Fruit fly (Drosophila melanogaster): Measurements from ENCODE around the gene CG3552.

CG3552 gene

dm6 chr3L:9503552-9504317 lies 47.6 kb downstream of the CG3552 start (continued):
- no peak for TF ChIP-seq rib (GFP tag; IDR thresholded peaks at IDR 0.05)
- no peak for TF ChIP-seq ERR (GFP tag; optimal IDR thresholded peaks at IDR 0.05)
- no peak for TF ChIP-seq CG1792 (GFP tag; optimal IDR thresholded peaks at IDR 0.05)
- no peak for TF ChIP-seq Atf6 (GFP tag; IDR thresholded peaks at IDR 0.05)
- no peak for TF ChIP-seq CG4360 (GFP tag; IDR thresholded peaks at IDR 0.05)
- TF ChIP-seq HmgD (GFP tag; optimal IDR thresholded peaks at IDR 0.05): no peak
- TF ChIP-seq dpn (GFP tag; optimal IDR thresholded peaks at IDR 0.05): peak in 1 of 2 experiments; percentile 1
- TF ChIP-seq PHDP (tag; optimal IDR thresholded peaks at IDR 0.05): no peak
- no peak for TF ChIP-seq kay (GFP tag; optimal IDR thresholded peaks at IDR 0.05)
- TF ChIP-seq CG2875 (GFP tag; optimal IDR thresholded peaks at IDR 0.05): no peak
- TF ChIP-seq NC2α (GFP tag; optimal IDR thresholded peaks at IDR 0.05): no peak
- TF ChIP-seq CG9817 (tag; optimal IDR thresholded peaks at IDR 0.05): no peak
- TF ChIP-seq CG12236 (GFP tag; optimal IDR thresholded peaks at IDR 0.05): no peak
- TF ChIP-seq CG17829 (tag; optimal IDR thresholded peaks at IDR 0.05): peak; percentile 10
- TF ChIP-seq Ets97D (GFP tag; optimal IDR thresholded peaks at IDR 0.05): no peak
- no peak for TF ChIP-seq Dad (GFP tag; optimal IDR thresholded peaks at IDR 0.05)
- TF ChIP-seq h (optimal IDR thresholded peaks at IDR 0.05): no peak
- no peak for TF ChIP-seq pzg (GFP tag; optimal IDR thresholded peaks at IDR 0.05)
- TF ChIP-seq CG7928 (GFP tag; optimal IDR thresholded peaks at IDR 0.05): no peak
- no peak for TF ChIP-seq sim (GFP tag; IDR thresholded peaks at IDR 0.05)
- no peak for TF ChIP-seq Dip2 (GFP tag; IDR thresholded peaks at IDR 0.05)
- no peak for TF ChIP-seq Abd-B (GFP tag; optimal IDR thresholded peaks at IDR 0.05)
- TF ChIP-seq CrebB (tag; optimal IDR thresholded peaks at IDR 0.05): no peak
- TF ChIP-seq CG12299 (tag; optimal IDR thresholded peaks at IDR 0.05): no peak
- TF ChIP-seq CG6765 (GFP tag; optimal IDR thresholded peaks at IDR 0.05): no peak
- TF ChIP-seq CG4707 (GFP tag; optimal IDR thresholded peaks at IDR 0.05): no peak
- no peak for TF ChIP-seq CG7372 (GFP tag; IDR thresholded peaks at IDR 0.05)
- no peak for TF ChIP-seq CG11085 (GFP tag; IDR thresholded peaks at IDR 0.05)
- no peak; the same call in 1 of the 2 replicates for TF ChIP-seq Drgx (GFP tag; IDR thresholded peaks at IDR 0.05)
- no peak for TF ChIP-seq CG10147 (GFP tag; optimal IDR thresholded peaks at IDR 0.05)
- no peak for TF ChIP-seq vnd (GFP tag; IDR thresholded peaks at IDR 0.05; ENCODE audit: partially characterized antibody)
- peak; percentile 15 for TF ChIP-seq phol (tag; optimal IDR thresholded peaks at IDR 0.05)
- TF ChIP-seq CG2202 (tag; optimal IDR thresholded peaks at IDR 0.05): no peak
- no peak for TF ChIP-seq CG5180 (GFP tag; optimal IDR thresholded peaks at IDR 0.05)
- no peak for TF ChIP-seq Doc2 (GFP tag; IDR thresholded peaks at IDR 0.05)
- TF ChIP-seq bab2 (GFP tag; optimal IDR thresholded peaks at IDR 0.05): peak; percentile 10
- peak; percentile 98 for TF ChIP-seq sr (GFP tag; IDR thresholded peaks at IDR 0.05)
- no peak for TF ChIP-seq aop (GFP tag; IDR thresholded peaks at IDR 0.05)
- no peak for TF ChIP-seq Dref (GFP tag; IDR thresholded peaks at IDR 0.05)
- TF ChIP-seq CG13775 (GFP tag; optimal IDR thresholded peaks at IDR 0.05): no peak
- no peak for TF ChIP-seq wdn (GFP tag; IDR thresholded peaks at IDR 0.05)
- no peak for TF ChIP-seq fru (optimal IDR thresholded peaks at IDR 0.05)
- TF ChIP-seq CG12391 (tag; optimal IDR thresholded peaks at IDR 0.05): no peak
- 0 out of 2 replicates have a peak, but pooled peaks have one; percentile 31 for TF ChIP-seq Rfx (GFP tag; IDR thresholded peaks at IDR 0.05)
- no peak for TF ChIP-seq hth (optimal IDR thresholded peaks at IDR 0.05)
- no peak for TF ChIP-seq CG6791 (GFP tag; IDR thresholded peaks at IDR 0.05; ENCODE audit: partially characterized antibody)
- TF ChIP-seq Fer3 (tag; optimal IDR thresholded peaks at IDR 0.05): peak; percentile 22
- TF ChIP-seq Fer1 (GFP tag; optimal IDR thresholded peaks at IDR 0.05): peak; percentile 1
- TF ChIP-seq CG13624 (GFP tag; optimal IDR thresholded peaks at IDR 0.05): peak; percentile 2
- TF ChIP-seq zf30C (GFP tag; optimal IDR thresholded peaks at IDR 0.05): peak; percentile 20
- TF ChIP-seq kah (GFP tag; optimal IDR thresholded peaks at IDR 0.05): peak; percentile 46

All from whole organism, embryonic.